Fruit fly (Drosophila melanogaster): ENCODE results near the gene Tsf2.

DNA sequence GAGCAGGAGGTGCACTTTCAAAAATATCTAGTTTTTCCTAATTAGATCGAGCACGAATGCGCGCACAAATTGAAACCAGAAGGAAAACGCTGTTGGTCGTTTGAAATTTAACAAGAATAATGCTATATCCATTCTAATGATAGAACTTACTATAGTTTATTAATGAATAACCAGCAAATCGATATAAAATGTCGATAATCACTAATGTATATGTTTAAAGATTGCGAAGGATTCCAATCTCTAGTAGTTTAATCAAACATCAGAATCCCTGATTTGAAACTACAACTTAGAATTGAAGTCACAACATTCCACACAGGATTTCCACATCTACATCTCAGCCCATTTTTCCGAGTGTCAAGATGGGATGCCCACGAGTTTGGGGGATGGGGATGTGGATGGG is 31.9 kb upstream of the Tsf2 start:
- TF ChIP-seq usp (GFP tag; optimal IDR thresholded peaks at IDR 0.05): no peak
- TF ChIP-seq psq (optimal IDR thresholded peaks at IDR 0.05): no peak
- no peak for TF ChIP-seq EcR (GFP tag; optimal IDR thresholded peaks at IDR 0.05)

Measured in whole organism.